Worm (Caenorhabditis elegans): ENCODE data around the gene str-63.
A peak's percentile ranks its signal among the peaks of the same experiment; 100 is the strongest.
"Not testable (repeated sequence)": the region's sequence is repeated elsewhere in the genome, so short reads cannot be mapped to it uniquely, and the experiment has no call there.

Gene str-63

DNA sequence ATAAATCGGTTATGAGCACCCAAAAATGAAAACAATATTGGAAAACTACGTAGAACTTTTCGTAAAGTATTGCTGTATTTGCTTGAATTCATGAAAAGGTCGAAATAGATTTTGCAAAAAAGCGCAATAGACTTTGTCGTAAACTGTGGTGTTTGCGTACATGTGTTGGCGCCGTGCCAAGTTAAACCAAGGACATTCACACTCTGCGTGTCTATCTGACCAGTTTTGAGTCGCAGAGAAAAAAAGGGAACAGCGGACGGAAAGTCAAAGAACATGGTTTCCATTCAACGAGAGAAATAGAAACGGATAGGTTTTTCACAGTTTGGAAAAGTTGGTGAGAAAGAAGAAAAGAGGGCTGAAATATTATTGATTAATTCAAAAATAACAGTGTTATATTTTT, 39.6 kb downstream of the str-63 start:
- TF ChIP-seq lin-13 (GFP tag; optimal IDR thresholded peaks at IDR 0.05) (peak; percentile 76), ZK546.5 (tag; optimal IDR thresholded peaks at IDR 0.05) (no peak), Y55F3AM.14 (GFP tag; optimal IDR thresholded peaks at IDR 0.05) (peak; percentile 56), mab-5 (tag; optimal IDR thresholded peaks at IDR 0.05) (peak; percentile 18), nhr-11 (tag; optimal IDR thresholded peaks at IDR 0.05) (no peak), snpc-4 (tag; optimal IDR thresholded peaks at IDR 0.05) (peak; percentile 63), sma-9 (GFP tag; optimal IDR thresholded peaks at IDR 0.05) (peak; percentile 99), sma-9 (tag; optimal IDR thresholded peaks at IDR 0.05) (peak; percentile 58), sma-3 (GFP tag; optimal IDR thresholded peaks at IDR 0.05) (peak; percentile 88), nhr-25 (tag; optimal IDR thresholded peaks at IDR 0.05) (peak; percentile 96), zag-1 (tag; optimal IDR thresholded peaks at IDR 0.05) (peak; percentile 42), nhr-129 (tag; optimal IDR thresholded peaks at IDR 0.05) (peak; percentile 89), gmeb-1 (tag; optimal IDR thresholded peaks at IDR 0.05) (peak; percentile 73), C34F6.9 (tag; optimal IDR thresholded peaks at IDR 0.05) (peak; percentile 86), nhr-6 (tag; optimal IDR thresholded peaks at IDR 0.05) (peak; percentile 83), crh-2 (tag; optimal IDR thresholded peaks at IDR 0.05) (peak; percentile 84), sem-4 (tag; optimal IDR thresholded peaks at IDR 0.05) (peak; percentile 73), lin-11 (tag; optimal IDR thresholded peaks at IDR 0.05) (peak; percentile 37), unc-62 (GFP tag; optimal IDR thresholded peaks at IDR 0.05) (no peak), unc-55 (GFP tag; optimal IDR thresholded peaks at IDR 0.05) (peak; percentile 63), egl-27 (tag; optimal IDR thresholded peaks at IDR 0.05) (peak; percentile 90), ceh-82 (tag; optimal IDR thresholded peaks at IDR 0.05) (no peak), mbf-1 (tag; optimal IDR thresholded peaks at IDR 0.05) (no peak), mdl-1 (tag; optimal IDR thresholded peaks at IDR 0.05) (peak in 1 of 2 experiments; percentile 60), nhr-12 (tag; optimal IDR thresholded peaks at IDR 0.05) (no peak), lsy-2 (tag; optimal IDR thresholded peaks at IDR 0.05) (peak; percentile 51 to 85), ztf-11 (tag; optimal IDR thresholded peaks at IDR 0.05) (no peak), ztf-1 (GFP tag; conservative IDR thresholded peaks at IDR 0.05) (no peak), fos-1 (tag; optimal IDR thresholded peaks at IDR 0.05) (peak; percentile 89), nhr-21 (tag; optimal IDR thresholded peaks at IDR 0.05) (peak; percentile 84), F13H6.1 (tag; optimal IDR thresholded peaks at IDR 0.05) (peak; percentile 90), blmp-1 (tag; optimal IDR thresholded peaks at IDR 0.05; ENCODE audit: insufficient read depth) (peak; percentile 29)

DNA sequence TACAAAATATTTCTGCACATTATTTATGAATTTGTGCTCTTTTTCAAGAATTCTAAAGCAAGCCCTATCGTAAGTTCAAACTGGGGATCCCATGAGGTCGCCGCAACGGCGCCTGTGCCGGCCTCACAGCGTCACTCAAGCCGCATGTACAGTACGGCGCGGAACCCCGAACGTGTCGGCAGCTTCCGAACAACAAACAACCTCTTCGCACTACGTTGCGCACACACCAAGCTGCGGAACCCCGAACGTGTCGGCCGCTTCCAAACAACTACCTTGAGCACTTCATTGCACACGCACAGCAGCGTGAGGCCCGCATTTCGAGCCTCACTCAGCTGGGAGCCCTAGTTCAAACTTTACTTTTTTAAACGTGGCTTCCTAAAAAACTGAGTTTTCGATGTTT, 42.7 kb downstream of the str-63 start:
- TF ChIP-seq C34F6.9 (tag; optimal IDR thresholded peaks at IDR 0.05), result no peak
- no peak for TF ChIP-seq ZK546.5 (tag; optimal IDR thresholded peaks at IDR 0.05)
- TF ChIP-seq nhr-237 (tag; optimal IDR thresholded peaks at IDR 0.05), result no peak
- no peak for TF ChIP-seq ama-1 (optimal IDR thresholded peaks at IDR 0.05)
- TF ChIP-seq fos-1 (tag; optimal IDR thresholded peaks at IDR 0.05), result no peak
- TF ChIP-seq ceh-16 (tag; optimal IDR thresholded peaks at IDR 0.05), result no peak
- TF ChIP-seq sma-9 (GFP tag; optimal IDR thresholded peaks at IDR 0.05), result no peak
- TF ChIP-seq sma-9 (tag; optimal IDR thresholded peaks at IDR 0.05), result no peak
- no peak for TF ChIP-seq sma-3 (GFP tag; optimal IDR thresholded peaks at IDR 0.05)
- TF ChIP-seq R02D3.7 (tag; optimal IDR thresholded peaks at IDR 0.05), result no peak

DNA sequence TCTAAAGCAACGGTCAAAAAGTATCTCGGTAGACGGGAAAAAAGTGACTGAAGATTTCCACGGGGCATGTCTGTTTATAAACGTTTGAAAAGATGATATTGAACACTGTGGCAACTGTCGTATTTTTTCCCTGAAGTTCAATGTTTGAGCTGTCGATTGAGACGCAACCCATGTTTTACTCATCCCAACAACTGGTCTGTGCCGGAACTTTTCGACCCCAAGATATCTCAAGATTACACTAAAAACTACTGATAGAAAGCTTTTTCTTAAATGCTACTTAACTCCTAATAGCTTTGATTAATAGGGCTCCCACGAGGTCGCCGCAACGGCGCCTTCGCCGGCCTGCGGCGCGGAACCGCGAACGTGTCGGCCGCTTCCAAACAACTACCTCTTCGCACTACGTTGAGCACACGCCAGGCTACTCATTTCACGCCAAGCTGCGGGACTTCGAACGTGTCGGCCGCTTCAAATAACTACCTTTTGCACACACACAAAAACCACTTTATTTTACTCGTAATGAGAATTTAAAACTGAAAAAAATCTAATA, 43.4 kb downstream of the str-63 start, which contains the start of gene T20D4.15:
TSS of gene T20D4.15 (minus strand) at position 51 of the 547 bp plus-strand sequence.
- TF ChIP-seq sma-9 (GFP tag; optimal IDR thresholded peaks at IDR 0.05) (peak; percentile 66), sma-9 (tag; optimal IDR thresholded peaks at IDR 0.05) (no peak), mdl-1 (tag; optimal IDR thresholded peaks at IDR 0.05) (no peak)

DNA sequence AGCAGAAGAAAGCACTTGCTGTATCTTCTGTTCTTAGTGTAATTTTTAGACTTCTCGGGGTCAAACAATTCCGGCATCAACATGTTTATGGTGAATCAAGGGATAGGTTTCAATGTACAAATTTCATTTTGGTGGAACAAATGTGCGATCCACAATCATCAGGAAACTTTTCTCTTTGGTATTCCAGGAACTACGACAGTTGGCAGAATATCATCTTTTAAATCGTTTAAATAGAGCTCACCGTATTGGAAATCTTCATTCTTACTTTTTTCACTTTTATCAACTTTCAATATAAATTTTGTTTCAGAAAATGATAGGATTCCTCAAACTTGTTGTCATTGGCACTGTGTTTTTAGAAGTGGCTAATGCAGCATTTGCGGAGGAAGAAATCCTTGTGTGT, 45.4 kb downstream of the str-63 start, which contains the start of gene T20D4.12:
TSS of gene T20D4.12 (plus strand) at position 301 of the 400 bp plus-strand sequence.
- TF ChIP-seq blmp-1 (tag; optimal IDR thresholded peaks at IDR 0.05; ENCODE audit: insufficient read depth); lin-39 (tag; optimal IDR thresholded peaks at IDR 0.05); Y55F3AM.14 (GFP tag; optimal IDR thresholded peaks at IDR 0.05): not testable (repeated sequence)
